Worm (Caenorhabditis elegans) whole organism, early embryonic: ENCODE results near the gene asm-3.
A peak's percentile ranks its signal among the peaks of the same experiment; 100 is the strongest.

Source experiments
- B0310.2 ChIP-seq: sonication (generic microtip); optimal IDR thresholded peaks from 2 replicates; lab custom pipeline; 2016; ENCODE audit warnings: mild to moderate bottlenecking, missing genetic modification characterization, missing compliant biosample characterization
- F13C5.2 ChIP-seq: sonication (generic microtip); optimal IDR thresholded peaks from 2 replicates; lab custom pipeline; 2017; ENCODE audit warnings: mild to moderate bottlenecking, missing genetic modification characterization, inconsistent platforms, missing compliant biosample characterization
- aly-1 ChIP-seq: sonication (generic microtip); optimal IDR thresholded peaks from 2 replicates; lab custom pipeline; 2016; ENCODE audit warnings: missing genetic modification characterization, missing compliant biosample characterization
- ama-1 ChIP-seq: fragments of 150-350 bp; optimal IDR thresholded peaks from 2 replicates; lab custom pipeline; 2014
- ceh-13 ChIP-seq: fragments of 200-800 bp; sonication (Bioruptor generic); optimal IDR thresholded peaks from 2 replicates; lab custom pipeline; 2018; ENCODE audit warnings: mild to moderate bottlenecking, missing genetic modification characterization, missing compliant biosample characterization
- ceh-36 ChIP-seq: sonication (generic microtip); optimal IDR thresholded peaks from 2 replicates; lab custom pipeline; 2016; ENCODE audit warnings: missing genetic modification characterization, inconsistent platforms, missing compliant biosample characterization
- ets-7 ChIP-seq: sonication (generic microtip); optimal IDR thresholded peaks from 2 replicates; lab custom pipeline; 2016; ENCODE audit warnings: missing genotype, missing genetic modification characterization, missing compliant biosample characterization
- flt-1 ChIP-seq: fragments of 200-800 bp; sonication (Bioruptor generic); IDR thresholded peaks from 2 replicates; pipeline ENCODE4 v1.3.6; 2022; ENCODE audit warnings: missing genetic modification characterization, missing compliant biosample characterization
- hmbx-1 ChIP-seq: sonication (generic microtip); optimal IDR thresholded peaks from 2 replicates; lab custom pipeline; 2016; ENCODE audit warnings: mild to moderate bottlenecking, missing genetic modification characterization, missing compliant biosample characterization
- hmg-4 ChIP-seq: fragments of 200-800 bp; sonication (Bioruptor generic); optimal IDR thresholded peaks from 2 replicates; lab custom pipeline; 2018; ENCODE audit warnings: mild to moderate bottlenecking, missing genetic modification characterization, missing compliant biosample characterization
- hnd-1 ChIP-seq: sonication (generic microtip); optimal IDR thresholded peaks from 2 replicates; lab custom pipeline; 2016; ENCODE audit warnings: missing genetic modification characterization, missing compliant biosample characterization
- pes-1 ChIP-seq: fragments of 200-800 bp; sonication (Bioruptor generic); IDR thresholded peaks from 2 replicates; pipeline ENCODE4 v1.3.6; 2022; ENCODE audit warnings: missing genetic modification reagents, missing genetic modification characterization, missing compliant biosample characterization
- scrt-1 ChIP-seq: fragments of 200-800 bp; sonication (Bioruptor generic); IDR thresholded peaks from 2 replicates; pipeline ENCODE4 v1.3.6; 2022; ENCODE audit warnings: missing genetic modification characterization, missing compliant biosample characterization
- sea-1 ChIP-seq: fragments of 200-800 bp; sonication (Bioruptor generic); conservative IDR thresholded peaks from 2 replicates; pipeline ENCODE4 v1.3.6; 2022; ENCODE audit warnings: missing genetic modification characterization, missing compliant biosample characterization
- tbx-11 ChIP-seq: fragments of 200-800 bp; sonication (Bioruptor generic); IDR thresholded peaks from 2 replicates; pipeline ENCODE4 v1.3.6; 2022; ENCODE audit warnings: missing genetic modification characterization, missing compliant biosample characterization
- tbx-37 ChIP-seq: fragments of 200-800 bp; sonication (Bioruptor generic); conservative IDR thresholded peaks from 2 replicates; pipeline ENCODE4 v1.3.6; 2022; ENCODE audit warnings: missing genetic modification reagents, missing genetic modification characterization, missing compliant biosample characterization
- tra-4 ChIP-seq: sonication (generic microtip); optimal IDR thresholded peaks from 2 replicates; lab custom pipeline; 2017; ENCODE audit warnings: missing genetic modification characterization, missing compliant biosample characterization

Gene asm-3

ce11 chrIV:554005-554404 lies 30.4 kb upstream of the asm-3 start:
- TF ChIP-seq B0310.2 (tag; lab: Kevin White, UChicago) (no peak), tbx-37 (GFP tag; lab: Robert Waterston, UW) (no peak), aly-1 (tag; lab: Kevin White, UChicago) (no peak), pes-1 (GFP tag; lab: Robert Waterston, UW) (no peak), ama-1 (no peak), hmbx-1 (tag; lab: Kevin White, UChicago) (no peak), ceh-13 (no peak), F13C5.2 (tag; lab: Kevin White, UChicago) (no peak), hmg-4 (GFP tag; lab: Kevin White, UChicago) (no peak), sea-1 (GFP tag; lab: Robert Waterston, UW) (no peak), tra-4 (tag; lab: Kevin White, UChicago) (no peak), flt-1 (GFP tag; lab: Robert Waterston, UW) (no peak), scrt-1 (no peak)

- TF ChIP-seq hmg-4 (GFP tag; lab: Kevin White, UChicago) = no peak
- no peak for TF ChIP-seq tbx-37 (GFP tag; lab: Robert Waterston, UW)
- no peak for TF ChIP-seq ceh-36 (tag; lab: Kevin White, UChicago)
- TF ChIP-seq ceh-13 = no peak
- TF ChIP-seq tbx-11 (GFP tag; lab: Robert Waterston, UW) = no peak
- no peak for TF ChIP-seq scrt-1
- TF ChIP-seq hmbx-1 (tag; lab: Kevin White, UChicago) = no peak
- TF ChIP-seq pes-1 (GFP tag; lab: Robert Waterston, UW) = no peak
Measured at ce11 chrIV:551923-552322, 28.3 kb upstream of the asm-3 start.

ce11 chrIV:548000-548399 lies 24.4 kb upstream of the asm-3 start, which contains the start of gene F56A11.4:
TSS of gene F56A11.4 (plus strand) at chrIV:548300.
- no peak for TF ChIP-seq hmg-4 (GFP tag; lab: Kevin White, UChicago)
- TF ChIP-seq flt-1 (GFP tag; lab: Robert Waterston, UW) = no peak
- TF ChIP-seq sea-1 (GFP tag; lab: Robert Waterston, UW) = no peak
- TF ChIP-seq tbx-11 (GFP tag; lab: Robert Waterston, UW) = no peak
- no peak for TF ChIP-seq B0310.2 (tag; lab: Kevin White, UChicago)
- TF ChIP-seq pes-1 (GFP tag; lab: Robert Waterston, UW) = no peak
- TF ChIP-seq ceh-13 = no peak
- no peak for TF ChIP-seq ets-7 (tag; lab: Kevin White, UChicago)
- no peak for TF ChIP-seq hnd-1 (tag; lab: Kevin White, UChicago)
- no peak for TF ChIP-seq tbx-37 (GFP tag; lab: Robert Waterston, UW)
- TF ChIP-seq hmbx-1 (tag; lab: Kevin White, UChicago) = no peak
- no peak for TF ChIP-seq ama-1
- TF ChIP-seq ceh-36 (tag; lab: Kevin White, UChicago) = no peak
- no peak for TF ChIP-seq scrt-1
- TF ChIP-seq tra-4 (tag; lab: Kevin White, UChicago) = no peak
- TF ChIP-seq aly-1 (tag; lab: Kevin White, UChicago) = no peak
- TF ChIP-seq F13C5.2 (tag; lab: Kevin White, UChicago) = no peak

ce11 chrIV:545852-546251 lies 22.2 kb upstream of the asm-3 start:
- TF ChIP-seq B0310.2 (tag; lab: Kevin White, UChicago) = no peak
- peak; percentile 75 for TF ChIP-seq ceh-36 (tag; lab: Kevin White, UChicago)

ce11 chrIV:531835-532234 lies 8.2 kb upstream of the asm-3 start, which contains the start of gene glt-7:
TSS of gene glt-7 (plus strand) at chrIV:532135.
- TF ChIP-seq ceh-13 (no peak), tra-4 (tag; lab: Kevin White, UChicago) (no peak), hnd-1 (tag; lab: Kevin White, UChicago) (no peak), hmg-4 (GFP tag; lab: Kevin White, UChicago) (no peak), ets-7 (tag; lab: Kevin White, UChicago) (no peak), B0310.2 (tag; lab: Kevin White, UChicago) (no peak)

ce11 chrIV:524352-524751 lies 743 bp upstream of the asm-3 start, which contains the start of gene W03G1.2:
TSS of gene W03G1.2 (plus strand) at chrIV:524652.
- TF ChIP-seq ets-7 (tag; lab: Kevin White, UChicago) (no peak), hnd-1 (tag; lab: Kevin White, UChicago) (no peak), tbx-11 (GFP tag; lab: Robert Waterston, UW) (no peak), pes-1 (GFP tag; lab: Robert Waterston, UW) (no peak), scrt-1 (no peak), hmbx-1 (tag; lab: Kevin White, UChicago) (no peak), tbx-37 (GFP tag; lab: Robert Waterston, UW) (no peak), ceh-13 (no peak), aly-1 (tag; lab: Kevin White, UChicago) (no peak), tra-4 (tag; lab: Kevin White, UChicago) (no peak), F13C5.2 (tag; lab: Kevin White, UChicago) (no peak), flt-1 (GFP tag; lab: Robert Waterston, UW) (no peak)

- no peak for TF ChIP-seq hmbx-1 (tag; lab: Kevin White, UChicago)
- no peak for TF ChIP-seq ceh-36 (tag; lab: Kevin White, UChicago)
- TF ChIP-seq ceh-13 = no peak
- TF ChIP-seq tbx-37 (GFP tag; lab: Robert Waterston, UW) = no peak
- TF ChIP-seq scrt-1 = no peak
- TF ChIP-seq aly-1 (tag; lab: Kevin White, UChicago) = no peak
- TF ChIP-seq ets-7 (tag; lab: Kevin White, UChicago) = no peak
- TF ChIP-seq hmg-4 (GFP tag; lab: Kevin White, UChicago) = no peak
- no peak for TF ChIP-seq tra-4 (tag; lab: Kevin White, UChicago)
- no peak for TF ChIP-seq sea-1 (GFP tag; lab: Robert Waterston, UW)
- TF ChIP-seq B0310.2 (tag; lab: Kevin White, UChicago) = no peak
- no peak for TF ChIP-seq hnd-1 (tag; lab: Kevin White, UChicago)
- no peak for TF ChIP-seq flt-1 (GFP tag; lab: Robert Waterston, UW)
- TF ChIP-seq ama-1 = no peak
- TF ChIP-seq pes-1 (GFP tag; lab: Robert Waterston, UW) = no peak
- TF ChIP-seq tbx-11 (GFP tag; lab: Robert Waterston, UW) = no peak
Measured at ce11 chrIV:522566-522965, 1.0 kb downstream of the asm-3 start.
